Fruit fly (Drosophila melanogaster): ENCODE results near the gene gudu.

The gudu gene

dm6 chr2L:7433957-7434736 lies 45.8 kb downstream of the gudu start (continued):
- TF ChIP-seq ttk (GFP tag; IDR thresholded peaks at IDR 0.05): peak; percentile 75
- peak; percentile 84 for TF ChIP-seq CoRest (tag; optimal IDR thresholded peaks at IDR 0.05)
- TF ChIP-seq trh (GFP tag; optimal IDR thresholded peaks at IDR 0.05): no peak
- no peak for TF ChIP-seq Max (GFP tag; optimal IDR thresholded peaks at IDR 0.05)
- TF ChIP-seq Fer1 (GFP tag; optimal IDR thresholded peaks at IDR 0.05): peak; percentile 72
- no peak for TF ChIP-seq CG33557 (GFP tag; optimal IDR thresholded peaks at IDR 0.05)
- 0 out of 2 replicates have a peak, but pooled peaks have one; percentile 35 for TF ChIP-seq Awh (GFP tag; IDR thresholded peaks at IDR 0.05)
- TF ChIP-seq pb (GFP tag; optimal IDR thresholded peaks at IDR 0.05): no peak
- peak; percentile 75; the same call in 1 of the 2 replicates for TF ChIP-seq MBD-R2 (GFP tag; IDR thresholded peaks at IDR 0.05)
- TF ChIP-seq CG42726 (GFP tag; IDR thresholded peaks at IDR 0.05; ENCODE audit: partially characterized antibody): no peak
- no peak for TF ChIP-seq CG3995 (GFP tag; optimal IDR thresholded peaks at IDR 0.05)
- 0 out of 2 replicates have a peak, but pooled peaks have one; percentile 24 for TF ChIP-seq CG43689 (GFP tag; IDR thresholded peaks at IDR 0.05)
- peak; percentile 48 for TF ChIP-seq CG15514 (GFP tag; optimal IDR thresholded peaks at IDR 0.05)
- TF ChIP-seq crc (GFP tag; optimal IDR thresholded peaks at IDR 0.05): no peak
- peak; percentile 8 for TF ChIP-seq CG3838 (GFP tag; optimal IDR thresholded peaks at IDR 0.05)
- peak; percentile 30 for TF ChIP-seq CG10979 (tag; optimal IDR thresholded peaks at IDR 0.05)
- TF ChIP-seq ind (GFP tag; optimal IDR thresholded peaks at IDR 0.05): no peak
- TF ChIP-seq wek (GFP tag; optimal IDR thresholded peaks at IDR 0.05): no peak
- no peak for TF ChIP-seq Dfd (GFP tag; optimal IDR thresholded peaks at IDR 0.05)
- TF ChIP-seq CG34376 (GFP tag; optimal IDR thresholded peaks at IDR 0.05): peak; percentile 37
- TF ChIP-seq cas (GFP tag; IDR thresholded peaks at IDR 0.05): peak; percentile 72
- peak; percentile 82 for TF ChIP-seq CG7372 (GFP tag; IDR thresholded peaks at IDR 0.05)
- no peak for TF ChIP-seq CG4328 (GFP tag; optimal IDR thresholded peaks at IDR 0.05)
- TF ChIP-seq CG14014 (GFP tag; IDR thresholded peaks at IDR 0.05): peak; percentile 90
- peak; percentile 14 for TF ChIP-seq CG6765 (GFP tag; optimal IDR thresholded peaks at IDR 0.05)
- TF ChIP-seq gem (tag; optimal IDR thresholded peaks at IDR 0.05): peak; percentile 89
- no peak for TF ChIP-seq pnt (GFP tag; optimal IDR thresholded peaks at IDR 0.05)
- no peak for TF ChIP-seq Dref (GFP tag; IDR thresholded peaks at IDR 0.05)
- no peak for TF ChIP-seq Dad (GFP tag; optimal IDR thresholded peaks at IDR 0.05)
- TF ChIP-seq CG12155 (GFP tag; optimal IDR thresholded peaks at IDR 0.05): peak; percentile 21
- no peak for TF ChIP-seq CG11398 (GFP tag; optimal IDR thresholded peaks at IDR 0.05)
- TF ChIP-seq caup (GFP tag; optimal IDR thresholded peaks at IDR 0.05; ENCODE audit: severe bottlenecking): peak; percentile 78
- TF ChIP-seq Bgb (GFP tag; IDR thresholded peaks at IDR 0.05; ENCODE audit: partially characterized antibody): no peak
- TF ChIP-seq CG6791 (GFP tag; IDR thresholded peaks at IDR 0.05; ENCODE audit: partially characterized antibody): no peak
- TF ChIP-seq CG33213 (GFP tag; optimal IDR thresholded peaks at IDR 0.05): no peak
- peak; percentile 83 for TF ChIP-seq HmgZ (tag; optimal IDR thresholded peaks at IDR 0.05)
- TF ChIP-seq sens-2 (GFP tag; IDR thresholded peaks at IDR 0.05): peak; percentile 13; the same call in 1 of the 2 replicates
- TF ChIP-seq psq (GFP tag; optimal IDR thresholded peaks at IDR 0.05): no peak
- TF ChIP-seq yki (optimal IDR thresholded peaks at IDR 0.05): no peak
- TF ChIP-seq CG18262 (tag; optimal IDR thresholded peaks at IDR 0.05): peak; percentile 44
- TF ChIP-seq pzg (GFP tag; optimal IDR thresholded peaks at IDR 0.05): no peak
- TF ChIP-seq ac (GFP tag; optimal IDR thresholded peaks at IDR 0.05): no peak
- no peak for TF ChIP-seq knrl (GFP tag; IDR thresholded peaks at IDR 0.05; ENCODE audit: partially characterized antibody)
- TF ChIP-seq ems (GFP tag; optimal IDR thresholded peaks at IDR 0.05): peak; percentile 19
- peak; percentile 89 for TF ChIP-seq sob (GFP tag; IDR thresholded peaks at IDR 0.05)
- no peak for TF ChIP-seq CG12942 (GFP tag; optimal IDR thresholded peaks at IDR 0.05)
- TF ChIP-seq CG8290 (GFP tag; optimal IDR thresholded peaks at IDR 0.05): no peak
- TF ChIP-seq CG8290 (tag; optimal IDR thresholded peaks at IDR 0.05): peak in 1 of 2 experiments; percentile 88
- no peak for TF ChIP-seq CG14965 (GFP tag; optimal IDR thresholded peaks at IDR 0.05; ENCODE audit: borderline replicate concordance)
- TF ChIP-seq CG1792 (GFP tag; optimal IDR thresholded peaks at IDR 0.05): no peak

All from whole organism, embryonic.